Worm (Caenorhabditis elegans) whole organism, L2 larva: ENCODE data around the gene F36D3.8.

Source experiments
- F13H6.1 ChIP-seq: sonication (generic microtip); optimal IDR thresholded peaks from 2 replicates; lab custom pipeline; 2016; ENCODE audit warnings: missing genetic modification characterization, missing compliant biosample characterization
- ztf-4 ChIP-seq: fragments of 150-350 bp; optimal IDR thresholded peaks from 2 replicates; lab custom pipeline; 2014; ENCODE audit warnings: missing biosample characterization, missing genetic modification characterization

DNA sequence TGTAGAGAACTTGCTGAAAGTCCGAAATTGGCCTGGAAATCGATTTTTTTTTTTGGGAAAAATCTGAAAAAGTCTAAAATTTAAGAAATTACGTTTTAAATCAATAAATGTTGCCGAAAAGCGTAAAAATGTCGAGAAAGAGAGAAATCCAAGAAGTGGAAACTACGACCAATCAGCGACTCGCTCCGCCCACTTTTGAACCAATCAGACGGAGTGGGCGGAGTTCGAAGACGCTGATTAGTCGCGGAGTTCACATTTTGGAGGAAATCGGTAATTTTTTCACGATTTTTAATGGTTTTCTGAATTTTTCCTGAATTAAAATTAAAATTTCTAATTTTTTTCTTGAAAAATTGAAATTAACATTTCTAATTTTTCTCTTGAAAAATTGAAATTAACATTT is 12.7 kb downstream of the F36D3.8 start:
- TF ChIP-seq F13H6.1 (tag; lab: Kevin White, UChicago) (no peak), ztf-4 (tag; lab: Kevin White, UChicago) (no peak)
